Worm (Caenorhabditis elegans): ENCODE measurements around the gene nhr-68.
A peak's percentile ranks its signal among the peaks of the same experiment; 100 is the strongest.

nhr-68 gene

DNA sequence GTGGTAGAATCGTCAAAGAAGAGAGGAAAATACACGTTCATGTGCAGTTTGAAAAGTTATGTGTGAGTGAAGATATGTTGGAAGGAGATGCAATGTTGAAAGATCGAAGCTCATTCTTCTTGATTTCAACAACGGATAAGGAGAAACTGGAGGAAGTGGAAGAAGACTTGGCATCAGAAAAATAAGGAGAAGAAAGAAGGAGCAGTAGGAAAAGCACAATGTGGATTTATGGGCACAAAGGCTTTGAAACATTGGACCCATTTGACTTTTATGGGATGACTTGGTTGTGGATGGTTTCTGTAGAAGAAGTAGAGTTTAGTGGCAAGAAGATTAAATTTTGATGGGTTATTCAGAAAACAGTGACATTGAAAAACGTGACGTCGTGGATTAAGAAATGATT is 46.8 kb downstream of the nhr-68 start:
- no peak for TF ChIP-seq zip-8 (tag; optimal IDR thresholded peaks at IDR 0.05)
- no peak for TF ChIP-seq nhr-12 (tag; optimal IDR thresholded peaks at IDR 0.05)
- no peak for TF ChIP-seq sem-2 (GFP tag; optimal IDR thresholded peaks at IDR 0.05)

- no peak for TF ChIP-seq lin-13 (tag; optimal IDR thresholded peaks at IDR 0.05)
- no peak for TF ChIP-seq unc-62 (GFP tag; optimal IDR thresholded peaks at IDR 0.05)
- no peak for TF ChIP-seq ztf-11 (tag; optimal IDR thresholded peaks at IDR 0.05)
- TF ChIP-seq nhr-28 (tag; optimal IDR thresholded peaks at IDR 0.05), result no peak
- TF ChIP-seq elt-3 (tag; optimal IDR thresholded peaks at IDR 0.05), result no peak
- TF ChIP-seq flh-1 (GFP tag; optimal IDR thresholded peaks at IDR 0.05), result no peak
- no peak for TF ChIP-seq ceh-43 (GFP tag; optimal IDR thresholded peaks at IDR 0.05)
Measured at ce11 chrV:11621276-11621675, 48.0 kb downstream of the nhr-68 start.

- TF ChIP-seq sem-2 (GFP tag; optimal IDR thresholded peaks at IDR 0.05) (no peak), ces-1 (GFP tag; optimal IDR thresholded peaks at IDR 0.05) (peak; percentile 4)
Measured at ce11 chrV:11624954-11625353, 51.7 kb downstream of the nhr-68 start.

All from whole organism, mixed stage, embryonic.